Fruit fly (Drosophila melanogaster): ENCODE measurements around the gene tkv.

Gene tkv

DNA sequence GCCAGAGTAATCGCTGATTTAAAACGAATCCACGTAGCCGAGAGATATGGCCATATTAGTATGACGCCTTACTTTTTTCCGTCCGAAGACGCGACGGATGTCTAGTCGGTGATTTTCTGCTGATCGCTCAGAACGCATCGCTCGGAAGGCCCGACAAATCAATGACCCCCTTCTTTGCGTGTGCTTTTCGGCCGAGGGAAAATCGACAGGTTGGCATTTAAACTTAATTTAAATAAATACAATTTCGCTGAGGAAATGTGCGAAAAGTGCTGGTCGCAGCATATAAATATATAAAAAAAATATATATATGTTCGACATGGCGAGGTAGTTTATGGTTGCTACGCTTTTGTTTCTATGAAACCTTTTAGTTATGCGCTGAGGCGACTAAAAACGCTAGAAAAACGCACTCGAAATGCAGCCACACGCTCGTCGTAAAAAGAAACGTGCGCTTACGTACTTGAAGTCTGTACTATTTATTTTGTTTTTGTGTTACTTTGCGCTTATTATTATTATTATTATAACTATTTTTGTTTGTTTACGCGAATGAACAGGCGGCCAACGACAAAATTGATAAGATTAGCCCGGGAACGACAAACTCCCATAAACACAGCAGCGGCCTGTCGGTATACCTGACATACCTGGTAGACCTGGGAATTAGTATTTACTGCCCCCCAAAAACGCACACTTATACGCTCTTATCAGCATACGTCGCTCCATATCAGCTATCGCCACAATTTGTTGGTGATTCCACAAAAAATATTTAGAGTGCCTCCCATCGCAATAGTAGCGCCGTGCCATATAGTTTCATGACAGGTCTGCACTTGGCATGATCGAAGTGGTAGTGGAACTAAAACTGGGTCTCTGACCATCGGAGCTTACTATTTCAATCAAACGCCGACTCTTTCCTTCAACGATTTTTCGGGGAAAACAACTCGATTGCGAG lies 37.9 kb downstream of the tkv start (continued):
- no peak for TF ChIP-seq wek (GFP tag; optimal IDR thresholded peaks at IDR 0.05)
- TF ChIP-seq MTF-1 (GFP tag; optimal IDR thresholded peaks at IDR 0.05; ENCODE audit: borderline replicate concordance): no peak
- no peak for TF ChIP-seq dan (GFP tag; IDR thresholded peaks at IDR 0.05)
- TF ChIP-seq PHDP (tag; optimal IDR thresholded peaks at IDR 0.05): peak; percentile 19
- TF ChIP-seq twi (tag; optimal IDR thresholded peaks at IDR 0.05): no peak
- TF ChIP-seq CG9817 (tag; optimal IDR thresholded peaks at IDR 0.05): no peak
- no peak for TF ChIP-seq tgo (GFP tag; IDR thresholded peaks at IDR 0.05)
- no peak for TF ChIP-seq luna (GFP tag; optimal IDR thresholded peaks at IDR 0.05)
- no peak for TF ChIP-seq CG9797 (GFP tag; optimal IDR thresholded peaks at IDR 0.05)
- TF ChIP-seq vvl (GFP tag; IDR thresholded peaks at IDR 0.05): no peak
- no peak for TF ChIP-seq Ptx1 (GFP tag; IDR thresholded peaks at IDR 0.05)
- TF ChIP-seq Sox102F (GFP tag; optimal IDR thresholded peaks at IDR 0.05): no peak
- peak; percentile 1 for TF ChIP-seq CG11504 (tag; optimal IDR thresholded peaks at IDR 0.05)
- no peak for TF ChIP-seq Dip3 (GFP tag; optimal IDR thresholded peaks at IDR 0.05)
- TF ChIP-seq chif (GFP tag; optimal IDR thresholded peaks at IDR 0.05): no peak
- TF ChIP-seq rib (GFP tag; IDR thresholded peaks at IDR 0.05): peak; percentile 16; the same call in 1 of the 2 replicates
- TF ChIP-seq emc (GFP tag; optimal IDR thresholded peaks at IDR 0.05): no peak
- no peak for TF ChIP-seq CG9609 (GFP tag; optimal IDR thresholded peaks at IDR 0.05)
- TF ChIP-seq sd (tag; optimal IDR thresholded peaks at IDR 0.05): peak; percentile 90
- TF ChIP-seq CG18764 (GFP tag; optimal IDR thresholded peaks at IDR 0.05): no peak
- TF ChIP-seq jumu (GFP tag; optimal IDR thresholded peaks at IDR 0.05): no peak
- no peak for TF ChIP-seq CG12942 (GFP tag; optimal IDR thresholded peaks at IDR 0.05)
- no peak for TF ChIP-seq CG10959 (GFP tag; IDR thresholded peaks at IDR 0.05)
- TF ChIP-seq CG18011 (GFP tag; optimal IDR thresholded peaks at IDR 0.05): no peak
- TF ChIP-seq Hr39 (optimal IDR thresholded peaks at IDR 0.05): no peak
- no peak for TF ChIP-seq Hand (GFP tag; optimal IDR thresholded peaks at IDR 0.05)
- no peak for TF ChIP-seq Meics (GFP tag; optimal IDR thresholded peaks at IDR 0.05)
- TF ChIP-seq CG13775 (GFP tag; optimal IDR thresholded peaks at IDR 0.05): no peak
- no peak for TF ChIP-seq Doc3 (GFP tag; IDR thresholded peaks at IDR 0.05; ENCODE audit: partially characterized antibody)
- no peak for TF ChIP-seq CG2202 (tag; optimal IDR thresholded peaks at IDR 0.05)
- no peak for TF ChIP-seq bigmax (GFP tag; optimal IDR thresholded peaks at IDR 0.05)
- no peak for TF ChIP-seq CG17359 (tag; optimal IDR thresholded peaks at IDR 0.05)
- no peak for TF ChIP-seq org-1 (GFP tag; optimal IDR thresholded peaks at IDR 0.05)
- TF ChIP-seq ssp (GFP tag; IDR thresholded peaks at IDR 0.05): no peak
- TF ChIP-seq Trl (optimal IDR thresholded peaks at IDR 0.05): no peak
- no peak for TF ChIP-seq Trl (GFP tag; optimal IDR thresholded peaks at IDR 0.05)
- TF ChIP-seq shn (GFP tag; optimal IDR thresholded peaks at IDR 0.05): no peak
- TF ChIP-seq CG13296 (GFP tag; optimal IDR thresholded peaks at IDR 0.05): peak; percentile 38
- no peak for TF ChIP-seq NK7.1 (GFP tag; optimal IDR thresholded peaks at IDR 0.05)
- TF ChIP-seq nau (GFP tag; optimal IDR thresholded peaks at IDR 0.05): no peak
- no peak for TF ChIP-seq usp (GFP tag; optimal IDR thresholded peaks at IDR 0.05)
- TF ChIP-seq CG33213 (GFP tag; optimal IDR thresholded peaks at IDR 0.05): no peak
- TF ChIP-seq CG2875 (GFP tag; optimal IDR thresholded peaks at IDR 0.05): no peak
- no peak for TF ChIP-seq zen (tag; optimal IDR thresholded peaks at IDR 0.05)
- TF ChIP-seq eve (GFP tag; optimal IDR thresholded peaks at IDR 0.05): peak in 1 of 2 experiments; percentile 1
- TF ChIP-seq chinmo (GFP tag; IDR thresholded peaks at IDR 0.05; ENCODE audit: partially characterized antibody): 0 out of 4 replicates have a peak, but pooled peaks have one; percentile 69
- TF ChIP-seq pfk (GFP tag; optimal IDR thresholded peaks at IDR 0.05): peak; percentile 22
- no peak for TF ChIP-seq nerfin-2 (GFP tag; IDR thresholded peaks at IDR 0.05; ENCODE audit: partially characterized antibody)
- TF ChIP-seq az2 (GFP tag; optimal IDR thresholded peaks at IDR 0.05): no peak
